Fruit fly (Drosophila melanogaster): ENCODE measurements around the gene Hsp70Bb.
"Not testable (repeated sequence)": the region's sequence is repeated elsewhere in the genome, so short reads cannot be mapped to it uniquely, and the experiment has no call there.

Hsp70Bb gene

DNA sequence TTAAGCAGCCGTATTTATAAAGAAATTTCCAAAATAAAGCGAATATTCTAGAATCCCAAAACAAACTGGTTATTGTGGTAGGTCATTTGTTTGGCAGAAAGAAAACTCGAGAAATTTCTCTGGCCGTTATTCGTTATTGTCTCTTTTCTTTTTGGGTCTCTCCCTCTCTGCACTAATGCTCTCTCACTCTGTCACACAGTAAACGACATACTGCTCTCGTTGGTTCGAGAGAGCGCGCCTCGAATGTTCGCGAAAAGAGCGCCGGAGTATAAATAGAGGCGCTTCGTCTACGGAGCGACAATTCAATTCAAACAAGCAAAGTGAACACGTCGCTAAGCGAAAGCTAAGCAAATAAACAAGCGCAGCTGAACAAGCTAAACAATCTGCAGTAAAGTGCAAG is at the start of gene Hsp70Bb:
Gene Hsp70Bb (plus strand): TSS at position 301 of the 400 bp plus-strand sequence.
- TF ChIP-seq az2, Sox102F, Hmr (GFP tag; optimal IDR thresholded peaks at IDR 0.05): not testable (repeated sequence)

DNA sequence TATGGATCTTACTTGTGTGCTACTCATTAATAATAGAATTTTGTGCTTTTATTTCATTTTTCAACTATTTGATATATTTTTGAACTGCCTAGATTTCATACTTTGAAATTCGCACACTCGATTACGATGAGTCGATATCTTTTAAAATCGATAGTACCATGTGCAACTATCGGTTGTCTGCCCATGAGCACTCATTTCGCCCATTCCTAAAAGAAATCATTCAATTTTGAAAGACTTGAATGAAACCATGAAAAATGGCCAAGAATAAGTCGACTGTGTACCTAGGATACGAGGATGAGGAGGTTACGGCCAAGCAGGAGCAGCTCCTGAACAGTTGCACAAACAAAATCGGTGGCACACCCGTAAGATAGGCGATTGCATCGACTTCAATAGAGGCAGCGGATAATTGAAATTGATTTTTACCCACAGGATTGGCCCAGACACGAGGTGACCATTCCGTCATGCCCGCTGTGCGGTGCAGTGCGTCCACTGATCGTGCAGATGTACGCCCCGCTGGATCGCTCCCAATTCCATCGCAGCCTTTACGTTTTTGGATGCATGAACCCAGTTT is 49.1 kb upstream of the Hsp70Bb start, which contains the start of gene trus:
Gene trus (plus strand): TSS at position 204 of the 571 bp plus-strand sequence.
- TF ChIP-seq B-H1 (GFP tag; IDR thresholded peaks at IDR 0.05) = no peak
- no peak for TF ChIP-seq hth (optimal IDR thresholded peaks at IDR 0.05)
- no peak for TF ChIP-seq CG14441 (GFP tag; IDR thresholded peaks at IDR 0.05)
- TF ChIP-seq CG15269 (tag; optimal IDR thresholded peaks at IDR 0.05) = no peak
- no peak for TF ChIP-seq Chrac-16 (GFP tag; optimal IDR thresholded peaks at IDR 0.05)
- no peak for TF ChIP-seq CG14667 (GFP tag; IDR thresholded peaks at IDR 0.05)
- peak; percentile 91 for TF ChIP-seq unc-4 (GFP tag; IDR thresholded peaks at IDR 0.05; ENCODE audit: partially characterized antibody)
- no peak for TF ChIP-seq CG4360 (GFP tag; IDR thresholded peaks at IDR 0.05)
- no peak for TF ChIP-seq crc (GFP tag; optimal IDR thresholded peaks at IDR 0.05)
- TF ChIP-seq CG9797 (GFP tag; optimal IDR thresholded peaks at IDR 0.05) = no peak
- no peak for TF ChIP-seq ERR (GFP tag; optimal IDR thresholded peaks at IDR 0.05)
- peak; percentile 77 for TF ChIP-seq sna (GFP tag; IDR thresholded peaks at IDR 0.05; ENCODE audit: partially characterized antibody)
- no peak for TF ChIP-seq Rfx (GFP tag; IDR thresholded peaks at IDR 0.05)
- no peak for TF ChIP-seq emc (GFP tag; optimal IDR thresholded peaks at IDR 0.05)
- TF ChIP-seq CG15514 (GFP tag; optimal IDR thresholded peaks at IDR 0.05) = peak; percentile 46
- no peak for TF ChIP-seq Deaf1 (tag; optimal IDR thresholded peaks at IDR 0.05)
- no peak for TF ChIP-seq Sox100B (GFP tag; optimal IDR thresholded peaks at IDR 0.05)
- no peak for TF ChIP-seq Dip3 (GFP tag; optimal IDR thresholded peaks at IDR 0.05)
- TF ChIP-seq tgo (GFP tag; IDR thresholded peaks at IDR 0.05) = no peak
- no peak for TF ChIP-seq CG5953 (GFP tag; IDR thresholded peaks at IDR 0.05)
- no peak for TF ChIP-seq phol (tag; optimal IDR thresholded peaks at IDR 0.05)
- no peak for TF ChIP-seq scrt (GFP tag; optimal IDR thresholded peaks at IDR 0.05)
- no peak for TF ChIP-seq gcm (GFP tag; optimal IDR thresholded peaks at IDR 0.05)
- no peak for TF ChIP-seq CG9215 (GFP tag; IDR thresholded peaks at IDR 0.05)
- no peak for TF ChIP-seq CG7839 (tag; optimal IDR thresholded peaks at IDR 0.05)
- TF ChIP-seq Opbp (GFP tag; IDR thresholded peaks at IDR 0.05; ENCODE audit: partially characterized antibody) = peak; percentile 89
- peak; percentile 93 for TF ChIP-seq Dref (GFP tag; IDR thresholded peaks at IDR 0.05)
- TF ChIP-seq CG42726 (GFP tag; IDR thresholded peaks at IDR 0.05; ENCODE audit: partially characterized antibody) = peak; percentile 46; the same call in 1 of the 2 replicates
- no peak for TF ChIP-seq sisA (GFP tag; IDR thresholded peaks at IDR 0.05)
- peak; percentile 91 for TF ChIP-seq hbn (GFP tag; IDR thresholded peaks at IDR 0.05; ENCODE audit: partially characterized antibody)
- no peak for TF ChIP-seq CG10431 (GFP tag; optimal IDR thresholded peaks at IDR 0.05)
- TF ChIP-seq shn (GFP tag; optimal IDR thresholded peaks at IDR 0.05) = no peak
- peak; percentile 87 for TF ChIP-seq Dp (GFP tag; optimal IDR thresholded peaks at IDR 0.05)
- TF ChIP-seq zf30C (GFP tag; optimal IDR thresholded peaks at IDR 0.05) = no peak
- TF ChIP-seq CG31365 (tag; optimal IDR thresholded peaks at IDR 0.05) = no peak
- peak; percentile 85 for TF ChIP-seq zen2 (GFP tag; IDR thresholded peaks at IDR 0.05; ENCODE audit: partially characterized antibody)
- TF ChIP-seq dmrt11E (tag; optimal IDR thresholded peaks at IDR 0.05) = no peak
- peak; percentile 79 for TF ChIP-seq CG2116 (GFP tag; optimal IDR thresholded peaks at IDR 0.05)
- peak; percentile 14 for TF ChIP-seq HmgZ (tag; optimal IDR thresholded peaks at IDR 0.05)
- TF ChIP-seq Hand (GFP tag; optimal IDR thresholded peaks at IDR 0.05) = no peak
- no peak for TF ChIP-seq dati (GFP tag; IDR thresholded peaks at IDR 0.05)
- no peak for TF ChIP-seq fd102C (GFP tag; optimal IDR thresholded peaks at IDR 0.05)
- TF ChIP-seq grau (tag; optimal IDR thresholded peaks at IDR 0.05) = no peak
- TF ChIP-seq vvl (GFP tag; IDR thresholded peaks at IDR 0.05) = no peak
- peak; percentile 93 for TF ChIP-seq bbx (GFP tag; IDR thresholded peaks at IDR 0.05; ENCODE audit: partially characterized antibody)

Measured in whole organism, embryonic.